Fruit fly (Drosophila melanogaster) whole organism, prepupa: ENCODE results near the gene CG43050.

Source experiments
- CG3032 ChIP-seq: fragments of 200-800 bp; optimal IDR thresholded peaks from 2 replicates; lab custom pipeline; 2019; ENCODE audit warnings: missing biosample characterization, mild to moderate bottlenecking, missing genetic modification characterization, moderate library complexity
- CG31627 ChIP-seq: fragments of 200-800 bp; sonication (Bioruptor generic); optimal IDR thresholded peaks from 3 replicates; lab custom pipeline; 2016; ENCODE audit warnings: missing biosample characterization, missing genetic modification characterization
- CG6163 ChIP-seq: fragments of 200-800 bp; sonication (Bioruptor generic); IDR thresholded peaks from 3 replicates; pipeline ENCODE4 v1.3.6; 2022; ENCODE audit warnings: missing biosample characterization, missing genetic modification characterization
- CG6808 ChIP-seq: fragments of 200-800 bp; sonication (Bioruptor generic); optimal IDR thresholded peaks from 3 replicates; lab custom pipeline; 2017; ENCODE audit warnings: missing biosample characterization, missing genetic modification characterization, mild to moderate bottlenecking, moderate library complexity, missing genetic modification reagents
- CG9139 ChIP-seq: fragments of 200-800 bp; sonication (Bioruptor generic); optimal IDR thresholded peaks from 3 replicates; lab custom pipeline; 2017; ENCODE audit warnings: missing biosample characterization, mild to moderate bottlenecking, missing genetic modification characterization
- Eip75B ChIP-seq: fragments of 200-800 bp; sonication (Bioruptor generic); optimal IDR thresholded peaks from 3 replicates; lab custom pipeline; 2016; ENCODE audit warnings: missing biosample characterization, missing genetic modification characterization
- Gug ChIP-seq: fragments of 200-800 bp; sonication (Bioruptor generic); IDR thresholded peaks from 2 replicates; pipeline ENCODE4 v1.3.6; 2022; ENCODE audit warnings: missing biosample characterization, missing genetic modification characterization
- Hr38 ChIP-seq: sonication (Bioruptor generic); optimal IDR thresholded peaks from 2 replicates; lab custom pipeline; 2016; ENCODE audit warnings: missing biosample characterization, missing genetic modification characterization
- Lpt ChIP-seq: fragments of 200-800 bp; sonication (Bioruptor generic); optimal IDR thresholded peaks from 3 replicates; lab custom pipeline; 2016; ENCODE audit warnings: missing biosample characterization, missing genetic modification characterization
- Met ChIP-seq: fragments of 200-800 bp; sonication (Bioruptor generic); optimal IDR thresholded peaks from 3 replicates; lab custom pipeline; 2016; ENCODE audit warnings: missing biosample characterization, missing genetic modification characterization
- acj6 ChIP-seq: fragments of 200-800 bp; sonication (Bioruptor generic); optimal IDR thresholded peaks from 3 replicates; lab custom pipeline; 2016; ENCODE audit warnings: missing biosample characterization, missing genetic modification characterization
- esn ChIP-seq: fragments of 200-800 bp; sonication (Bioruptor generic); optimal IDR thresholded peaks from 2 replicates; lab custom pipeline; 2016; ENCODE audit warnings: missing biosample characterization, mild to moderate bottlenecking, missing genetic modification characterization, moderate library complexity
- fd85E ChIP-seq: fragments of 200-800 bp; sonication (Bioruptor generic); optimal IDR thresholded peaks from 3 replicates; lab custom pipeline; 2016; ENCODE audit warnings: missing biosample characterization, missing genetic modification characterization
- lz ChIP-seq: fragments of 200-800 bp; sonication (Bioruptor generic); optimal IDR thresholded peaks from 3 replicates; lab custom pipeline; 2016; ENCODE audit warnings: missing biosample characterization, missing genetic modification characterization

DNA sequence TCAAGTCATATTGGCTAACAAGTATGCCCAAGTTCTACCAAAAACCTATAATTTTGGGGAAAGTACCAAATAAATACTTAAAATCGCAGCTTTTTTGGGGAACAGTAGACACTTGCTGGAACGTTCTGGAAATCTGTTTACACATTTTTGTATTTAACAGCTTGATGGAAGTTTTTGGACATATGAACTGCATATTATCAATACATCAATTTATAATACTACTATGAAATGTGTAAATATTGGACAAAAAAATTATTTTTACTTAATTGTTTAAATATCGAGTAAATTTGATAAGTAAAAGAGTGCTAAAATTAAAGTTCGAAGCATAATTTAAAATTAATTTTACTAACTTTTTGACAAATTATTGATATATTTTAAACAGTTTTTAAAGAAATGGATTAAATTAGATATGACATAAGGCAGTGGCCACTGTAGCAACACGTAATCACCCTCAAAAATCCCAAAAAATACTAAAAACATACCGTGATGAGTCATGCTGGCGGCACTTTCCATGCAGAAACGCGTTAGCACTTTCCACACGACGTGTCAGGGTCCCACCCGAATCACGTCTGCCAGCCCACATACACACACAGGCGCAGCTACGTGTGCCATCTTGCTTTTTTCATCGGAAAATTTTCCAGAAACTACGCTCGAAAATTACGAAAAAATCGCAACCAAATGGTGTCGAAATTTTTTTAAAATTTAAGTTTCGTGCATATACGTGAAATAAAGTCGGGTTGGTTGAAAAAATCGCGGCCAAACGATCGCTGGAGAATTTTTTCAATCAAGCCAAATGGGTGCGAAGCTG, 46.1 kb downstream of the CG43050 start, which contains the start of gene Sirt1:
- TF ChIP-seq Hr38 (no peak), CG6163 (GFP tag; lab: Robert Waterston, UW) (no peak; the same call in 2 of the 3 replicates), Lpt (GFP tag; lab: Kevin White, UChicago) (peak; percentile 60), CG6808 (GFP tag; lab: Kevin White, UChicago) (peak; percentile 78), Gug (no peak; the same call in none of the 2 replicates), CG3032 (tag; lab: Kevin White, UChicago) (peak; percentile 87), CG9139 (GFP tag; lab: Kevin White, UChicago) (no peak), acj6 (GFP tag; lab: Kevin White, UChicago) (peak; percentile 88), Eip75B (GFP tag; lab: Kevin White, UChicago) (peak; percentile 74), fd85E (no peak), esn (GFP tag; lab: Kevin White, UChicago) (peak; percentile 85), Met (GFP tag; lab: Kevin White, UChicago) (peak; percentile 81), CG31627 (peak; percentile 86), lz (GFP tag; lab: Kevin White, UChicago) (peak; percentile 82)
